Worm (Caenorhabditis elegans) whole organism, L3 larva: ENCODE measurements around the gene sups-1.

Experiments used
- ZK546.5 ChIP-seq: sonication (generic microtip); optimal IDR thresholded peaks from 2 replicates; lab custom pipeline; 2017; ENCODE audit warnings: missing biosample characterization, missing genetic modification characterization
- elt-2 ChIP-seq: sonication (generic microtip); optimal IDR thresholded peaks from 2 replicates; lab custom pipeline; 2016; ENCODE audit warnings: missing genetic modification reagents, mild to moderate bottlenecking, missing genetic modification characterization, missing compliant biosample characterization
- fos-1 ChIP-seq: fragments of 150-350 bp; optimal IDR thresholded peaks from 2 replicates; lab custom pipeline; 2014; ENCODE audit warnings: missing biosample characterization, missing genetic modification characterization
- lin-15B ChIP-seq: fragments of 150-350 bp; optimal IDR thresholded peaks from 2 replicates; lab custom pipeline; 2014; ENCODE audit warnings: missing biosample characterization, missing genetic modification characterization
- mdl-1 ChIP-seq: fragments of 150-350 bp; optimal IDR thresholded peaks from 2 replicates; lab custom pipeline; 2014; ENCODE audit warnings: missing biosample characterization, missing genetic modification characterization
- pha-4 ChIP-seq: fragments of 150-350 bp; optimal IDR thresholded peaks from 2 replicates; lab custom pipeline; 2014; ENCODE audit warnings: missing biosample characterization, missing genetic modification reagents, missing genetic modification characterization
- ztf-11 ChIP-seq: fragments of 150-350 bp; optimal IDR thresholded peaks from 2 replicates; lab custom pipeline; 2014; ENCODE audit warnings: missing biosample characterization, missing genetic modification characterization

ce11 chrX:5995613-5996206, 8.2 kb upstream of the sups-1 start, which contains the start of gene inx-3:
- TF ChIP-seq ZK546.5 (tag; lab: Kevin White, UChicago) (no peak), ztf-11 (tag; lab: Kevin White, UChicago) (no peak), fos-1 (tag; lab: Kevin White, UChicago) (no peak), elt-2 (tag; lab: Kevin White, UChicago) (no peak), mdl-1 (tag; lab: Kevin White, UChicago) (no peak), lin-15B (no peak), pha-4 (tag; lab: Kevin White, UChicago) (no peak)
